Worm (Caenorhabditis elegans) whole organism, early embryonic: ENCODE measurements around the gene F47C12.8.

Experiments used
- B0310.2 ChIP-seq: sonication (generic microtip); optimal IDR thresholded peaks from 2 replicates; lab custom pipeline; 2016; ENCODE audit warnings: mild to moderate bottlenecking, missing genetic modification characterization, missing compliant biosample characterization
- ama-1 ChIP-seq: fragments of 150-350 bp; optimal IDR thresholded peaks from 2 replicates; lab custom pipeline; 2014
- sea-1 ChIP-seq: fragments of 200-800 bp; sonication (Bioruptor generic); conservative IDR thresholded peaks from 2 replicates; pipeline ENCODE4 v1.3.6; 2022; ENCODE audit warnings: missing genetic modification characterization, missing compliant biosample characterization
- tbx-11 ChIP-seq: fragments of 200-800 bp; sonication (Bioruptor generic); IDR thresholded peaks from 2 replicates; pipeline ENCODE4 v1.3.6; 2022; ENCODE audit warnings: missing genetic modification characterization, missing compliant biosample characterization

ce11 chrIV:4021847-4022780 lies 23.7 kb upstream of the F47C12.8 start:
- TF ChIP-seq ama-1 (lab: Kevin White, UChicago) (no peak), B0310.2 (tag; lab: Kevin White, UChicago) (no peak), tbx-11 (no peak), sea-1 (GFP tag; lab: Robert Waterston, UW) (no peak)
